Worm (Caenorhabditis elegans) whole organism, young adult: ENCODE data around the gene ZK418.2.

ENCODE experiments used
- B0019.2 ChIP-seq: fragments of 200-800 bp; sonication (Bioruptor generic); conservative IDR thresholded peaks from 2 replicates; pipeline ENCODE4 v1.3.6; 2022; ENCODE audit warnings: missing genetic modification reagents, missing genetic modification characterization, missing compliant biosample characterization
- D2030.7 ChIP-seq: fragments of 200-800 bp; sonication (Bioruptor generic); IDR thresholded peaks from 2 replicates; pipeline ENCODE4 v1.3.6; 2022; ENCODE audit warnings: missing genetic modification reagents, missing genetic modification characterization, missing compliant biosample characterization
- F57A8.1 ChIP-seq: fragments of 200-800 bp; sonication (Bioruptor generic); optimal IDR thresholded peaks from 2 replicates; lab custom pipeline; 2018; ENCODE audit warnings: mild to moderate bottlenecking, missing genetic modification characterization, moderate library complexity, missing compliant biosample characterization
- ama-1 ChIP-seq, 3 experiments: fragments of 150-350 bp in 1 of 3; sonication (generic microtip) in 2 of 3; optimal IDR thresholded peaks; 2 replicates each; lab custom pipeline; 2014 to 2018; ENCODE audit warnings: missing biosample characterization in 2 of 3, missing genetic modification characterization in 2 of 3, missing genetic modification reagents in 2 of 3
- ceh-40 ChIP-seq: fragments of 200-800 bp; sonication (Bioruptor generic); IDR thresholded peaks from 2 replicates; pipeline ENCODE4 v1.3.6; 2022; ENCODE audit warnings: missing genetic modification characterization, missing compliant biosample characterization
- efl-1 ChIP-seq: fragments of 150-350 bp; optimal IDR thresholded peaks from 2 replicates; lab custom pipeline; 2014; ENCODE audit warnings: missing biosample characterization, missing genetic modification reagents, missing genetic modification characterization
- let-607 ChIP-seq, 2 experiments: fragments of 200-800 bp in 1 of 2; sonication (Bioruptor generic) in 1 of 2; sonication (generic microtip) in 1 of 2; optimal IDR thresholded peaks; 2 replicates each; lab custom pipeline; 2016 to 2018; ENCODE audit warnings: mild to moderate bottlenecking in 2 of 2, missing compliant biosample characterization in 2 of 2, missing genetic modification characterization in 2 of 2, moderate library complexity in 2 of 2, missing genotype in 1 of 2
- lin-26 ChIP-seq: fragments of 200-800 bp; sonication (Bioruptor generic); IDR thresholded peaks from 2 replicates; pipeline ENCODE4 v1.3.6; 2022; ENCODE audit warnings: missing genetic modification reagents, missing genetic modification characterization, missing compliant biosample characterization
- madf-6 ChIP-seq: fragments of 200-800 bp; sonication (Bioruptor generic); IDR thresholded peaks from 2 replicates; pipeline ENCODE4 v1.3.6; 2022; ENCODE audit warnings: missing genetic modification reagents, missing genetic modification characterization, missing compliant biosample characterization
- madf-8 ChIP-seq: fragments of 200-800 bp; sonication (Bioruptor generic); conservative IDR thresholded peaks from 2 replicates; pipeline ENCODE4 v1.3.6; 2022; ENCODE audit warnings: missing genetic modification reagents, missing genetic modification characterization, missing compliant biosample characterization
- nhr-80 ChIP-seq: sonication (generic microtip); optimal IDR thresholded peaks from 2 replicates; lab custom pipeline; 2016; ENCODE audit warnings: missing genetic modification characterization, missing compliant biosample characterization
- nhr-90 ChIP-seq: sonication (generic microtip); optimal IDR thresholded peaks from 2 replicates; lab custom pipeline; 2016; ENCODE audit warnings: missing genotype, mild to moderate bottlenecking, missing genetic modification characterization, missing compliant biosample characterization
- pha-4 ChIP-seq: fragments of 150-350 bp; sonication (generic microtip); optimal IDR thresholded peaks from 2 replicates; lab custom pipeline; 2014; ENCODE audit warnings: missing biosample characterization, missing genetic modification reagents, missing genetic modification characterization
- unc-62 ChIP-seq: fragments of 150-350 bp; optimal IDR thresholded peaks from 2 replicates; lab custom pipeline; 2014; ENCODE audit warnings: missing biosample characterization, missing genetic modification reagents, missing genetic modification characterization

DNA sequence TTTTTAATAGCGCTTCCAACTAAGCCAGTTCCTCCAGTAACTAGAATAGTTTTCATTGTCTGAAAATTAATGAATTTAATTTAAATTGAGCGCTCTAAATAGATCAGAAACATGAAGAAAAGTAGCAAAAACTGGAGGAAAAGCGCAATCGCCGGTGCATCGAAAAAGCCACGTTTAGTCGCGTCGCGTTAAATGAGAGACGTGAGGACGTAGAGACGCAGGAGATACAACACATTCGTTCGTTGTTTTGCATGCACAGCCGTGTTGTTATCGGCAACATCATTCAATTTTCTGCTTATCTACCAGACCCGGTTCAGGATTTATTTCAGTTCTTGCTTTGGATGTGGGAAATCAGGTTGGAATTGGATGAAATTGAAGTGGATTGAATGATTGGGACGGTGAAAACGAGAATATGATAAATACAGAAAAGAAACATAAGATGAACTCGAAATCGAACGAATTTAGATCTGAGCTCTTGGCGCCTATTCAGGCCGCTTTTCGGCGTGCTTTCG, 23.7 kb upstream of the ZK418.2 start, which contains the start of gene ger-1:
- TF ChIP-seq unc-62, result no peak
- no peak for TF ChIP-seq lin-26
- TF ChIP-seq B0019.2 (GFP tag; lab: Robert Waterston, UW), result no peak
- peak; percentile 18 for TF ChIP-seq nhr-80 (tag; lab: Kevin White, UChicago)
- TF ChIP-seq nhr-90, result no peak
- no peak for TF ChIP-seq pha-4 (tag; lab: Kevin White, UChicago)
- TF ChIP-seq F57A8.1 (GFP tag; lab: Kevin White, UChicago), result no peak
- no peak for TF ChIP-seq ceh-40
- TF ChIP-seq efl-1 (GFP tag; lab: Kevin White, UChicago), result no peak
- TF ChIP-seq ama-1 (optimal IDR thresholded peaks at IDR 0.05; lab: Kevin White, UChicago), result no peak
- TF ChIP-seq ama-1 (GFP tag; optimal IDR thresholded peaks at IDR 0.05; lab: Kevin White, UChicago), result no peak
- TF ChIP-seq madf-6 (GFP tag; lab: Robert Waterston, UW), result peak; percentile 62
- TF ChIP-seq let-607 (tag; optimal IDR thresholded peaks at IDR 0.05; lab: Kevin White, UChicago), result no peak
- TF ChIP-seq madf-8, result no peak
- TF ChIP-seq D2030.7 (GFP tag; lab: Robert Waterston, UW), result no peak
